Fruit fly (Drosophila melanogaster) S2 (cell line): ENCODE data around the gene CG3662.
A peak's percentile ranks its signal among the peaks of the same experiment; 100 is the strongest.

Experiments
- CG8478 ChIP-seq: fragments of >200 bp; optimal IDR thresholded peaks from 2 replicates; lab custom pipeline; 2018
- CTCF ChIP-seq, 2 experiments: fragments of >200 bp; optimal IDR thresholded peaks; 2 replicates each; lab custom pipeline; 2018

CG3662 gene

dm6 chr2L:821242-821985 is at the start of gene CG3662:
TSS of gene CG3662 (plus strand) at chr2L:821289.
- TF ChIP-seq CTCF (optimal IDR thresholded peaks at IDR 0.05; lab: Kevin White, UChicago) (peak; percentile 36 to 56), CG8478 (lab: Kevin White, UChicago) (no peak)

DNA sequence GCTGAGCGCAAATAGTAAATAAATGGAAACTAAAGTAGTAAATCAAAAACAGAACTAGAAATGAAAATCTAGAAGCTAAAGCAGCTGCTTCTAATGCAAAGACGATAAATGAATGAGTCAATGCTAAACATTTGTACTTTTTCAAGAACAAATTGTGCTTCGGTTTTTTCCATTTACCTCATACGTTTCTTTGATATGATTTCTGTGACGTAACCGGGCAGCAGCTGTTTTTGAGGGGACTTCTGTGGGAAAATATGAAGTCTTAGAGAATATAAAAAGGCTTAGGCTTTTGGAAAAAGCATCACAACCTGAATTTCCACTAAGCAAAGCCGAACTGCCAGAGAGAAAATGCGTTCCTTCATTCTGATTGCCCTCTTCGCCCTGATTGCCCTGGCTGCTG is 47.8 kb upstream of the CG3662 start, which contains the start of gene CG12506:
Gene CG12506, plus strand, starts transcription at position 301 of the 400 bp plus-strand sequence.
- no peak for TF ChIP-seq CG8478 (lab: Kevin White, UChicago)
- TF ChIP-seq CTCF (optimal IDR thresholded peaks at IDR 0.05; lab: Kevin White, UChicago) = no peak

- TF ChIP-seq CG8478 (lab: Kevin White, UChicago) = no peak
- TF ChIP-seq CTCF (optimal IDR thresholded peaks at IDR 0.05; lab: Kevin White, UChicago) = no peak
These were observed 44.9 kb upstream of the CG3662 start, which contains the start of gene CG13946 for dm6 chr2L:776236-776635. TSS of gene CG13946 (plus strand) at chr2L:776536.

dm6 chr2L:779123-779584 is 41.9 kb upstream of the CG3662 start, which contains the start of gene CG13947:
TSS of gene CG13947 (plus strand) at chr2L:779173.
- TF ChIP-seq CTCF (optimal IDR thresholded peaks at IDR 0.05; lab: Kevin White, UChicago) (no peak), CG8478 (lab: Kevin White, UChicago) (no peak)

- TF ChIP-seq CG8478 (lab: Kevin White, UChicago) (no peak), CTCF (optimal IDR thresholded peaks at IDR 0.05; lab: Kevin White, UChicago) (no peak)
These were observed 40.9 kb upstream of the CG3662 start, which contains the start of gene Gr21a for dm6 chr2L:780182-780581. TSS of gene Gr21a (plus strand) at chr2L:780482.

dm6 chr2L:780851-781250 is 40.2 kb upstream of the CG3662 start:
- TF ChIP-seq CG8478 (lab: Kevin White, UChicago) = no peak

- no peak for TF ChIP-seq CG8478 (lab: Kevin White, UChicago)
- TF ChIP-seq CTCF (optimal IDR thresholded peaks at IDR 0.05; lab: Kevin White, UChicago) = no peak
These were observed 37.1 kb upstream of the CG3662 start, which contains the start of gene CG3544 for dm6 chr2L:784036-784435. TSS of gene CG3544 (plus strand) at chr2L:784336.

DNA sequence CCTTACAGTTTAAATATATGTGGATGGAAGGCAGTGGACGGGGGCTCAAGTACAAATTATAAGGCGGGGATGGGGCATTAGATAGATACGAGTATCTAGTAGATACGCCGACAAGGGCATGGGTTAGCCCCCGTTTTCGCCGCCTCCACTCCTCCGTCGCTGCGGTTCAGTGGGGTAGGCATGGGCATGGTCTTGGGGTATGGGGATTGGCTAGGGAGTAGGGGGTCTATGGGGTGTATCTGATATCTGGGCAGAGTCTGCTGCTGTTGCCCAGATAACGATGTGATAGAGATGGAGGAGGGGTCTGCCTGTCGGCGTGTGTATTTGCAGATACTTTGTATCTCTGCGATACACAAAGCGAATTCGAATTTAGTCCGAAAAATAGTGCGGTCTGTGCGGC is 31.1 kb upstream of the CG3662 start:
- no peak for TF ChIP-seq CTCF (optimal IDR thresholded peaks at IDR 0.05; lab: Kevin White, UChicago)
- no peak for TF ChIP-seq CG8478 (lab: Kevin White, UChicago)

DNA sequence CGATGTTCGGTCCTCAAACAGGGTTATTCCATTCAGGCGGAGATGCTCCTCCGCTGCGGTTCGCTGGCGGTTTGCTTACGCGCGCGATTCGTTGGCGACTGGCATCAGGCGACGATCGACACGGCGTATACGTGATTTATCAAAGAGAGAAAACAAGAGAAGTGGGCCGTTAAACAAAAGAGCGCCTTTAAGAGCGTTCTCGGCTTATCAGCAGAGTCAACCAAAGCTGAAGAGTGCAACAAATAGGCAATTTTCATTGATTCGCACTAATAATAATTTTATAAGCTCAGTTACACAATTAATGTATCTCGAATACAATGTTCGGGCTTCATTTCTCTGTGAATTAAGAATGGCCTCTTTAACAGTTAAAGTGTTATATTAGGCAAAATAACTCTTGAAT is 30.4 kb upstream of the CG3662 start, which contains the start of gene Pkg21D:
Gene Pkg21D, minus strand, starts transcription at position 101 of the 400 bp plus-strand sequence.
- TF ChIP-seq CTCF (optimal IDR thresholded peaks at IDR 0.05; lab: Kevin White, UChicago) = no peak
- no peak for TF ChIP-seq CG8478 (lab: Kevin White, UChicago)

- no peak for TF ChIP-seq CG8478 (lab: Kevin White, UChicago)
- TF ChIP-seq CTCF (optimal IDR thresholded peaks at IDR 0.05; lab: Kevin White, UChicago) = no peak
These were observed 10.8 kb upstream of the CG3662 start, which contains the start of gene Nnf1b for dm6 chr2L:810277-810676. TSS of gene Nnf1b (plus strand) at chr2L:810577.

- no peak for TF ChIP-seq CTCF (optimal IDR thresholded peaks at IDR 0.05; lab: Kevin White, UChicago)
- TF ChIP-seq CG8478 (lab: Kevin White, UChicago) = no peak
These were observed 9.7 kb upstream of the CG3662 start, which contains the start of gene Dbp21E2 for dm6 chr2L:811405-811804. TSS of gene Dbp21E2 (plus strand) at chr2L:811584.

DNA sequence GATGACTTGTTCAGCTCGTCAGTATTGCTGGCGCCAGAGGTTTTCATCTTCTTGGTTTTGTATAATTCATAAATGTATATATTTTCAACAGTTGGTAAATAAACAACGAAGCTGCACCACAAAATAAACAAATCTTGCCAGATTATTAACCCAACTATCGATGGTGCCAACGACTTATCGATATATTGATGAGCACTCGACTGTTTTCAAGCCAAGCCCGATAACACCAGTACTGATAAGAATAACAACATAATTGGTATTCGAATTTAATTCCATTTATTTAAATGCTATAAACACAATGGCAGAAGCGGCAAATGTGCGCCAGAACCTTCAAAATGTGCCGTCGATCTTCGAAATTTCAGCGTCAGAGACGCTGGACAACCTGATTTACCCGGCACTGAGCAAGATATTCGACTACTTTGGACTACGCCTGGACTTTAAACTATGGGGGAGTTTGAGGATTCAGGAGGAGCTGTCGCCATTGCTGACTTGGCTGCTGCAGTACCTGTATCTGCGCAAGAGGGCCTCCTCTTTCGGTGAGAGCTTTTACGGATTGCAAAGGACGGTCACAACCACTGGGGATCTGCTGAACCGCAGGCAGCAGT is 5.2 kb upstream of the CG3662 start, which contains the start of the genes Saf6 and Pex12:
Gene Saf6, minus strand, starts transcription at position 166 of the 605 bp plus-strand sequence.
Gene Pex12, plus strand, starts transcription at position 209 of the 605 bp plus-strand sequence.
- TF ChIP-seq CG8478 (lab: Kevin White, UChicago) (no peak), CTCF (optimal IDR thresholded peaks at IDR 0.05; lab: Kevin White, UChicago) (no peak)

dm6 chr2L:817850-818249 is 3.2 kb upstream of the CG3662 start, which contains the start of gene CG15880:
TSS of gene CG15880 (minus strand) at chr2L:817950.
- TF ChIP-seq CG8478 (lab: Kevin White, UChicago) (no peak), CTCF (optimal IDR thresholded peaks at IDR 0.05; lab: Kevin White, UChicago) (no peak)

DNA sequence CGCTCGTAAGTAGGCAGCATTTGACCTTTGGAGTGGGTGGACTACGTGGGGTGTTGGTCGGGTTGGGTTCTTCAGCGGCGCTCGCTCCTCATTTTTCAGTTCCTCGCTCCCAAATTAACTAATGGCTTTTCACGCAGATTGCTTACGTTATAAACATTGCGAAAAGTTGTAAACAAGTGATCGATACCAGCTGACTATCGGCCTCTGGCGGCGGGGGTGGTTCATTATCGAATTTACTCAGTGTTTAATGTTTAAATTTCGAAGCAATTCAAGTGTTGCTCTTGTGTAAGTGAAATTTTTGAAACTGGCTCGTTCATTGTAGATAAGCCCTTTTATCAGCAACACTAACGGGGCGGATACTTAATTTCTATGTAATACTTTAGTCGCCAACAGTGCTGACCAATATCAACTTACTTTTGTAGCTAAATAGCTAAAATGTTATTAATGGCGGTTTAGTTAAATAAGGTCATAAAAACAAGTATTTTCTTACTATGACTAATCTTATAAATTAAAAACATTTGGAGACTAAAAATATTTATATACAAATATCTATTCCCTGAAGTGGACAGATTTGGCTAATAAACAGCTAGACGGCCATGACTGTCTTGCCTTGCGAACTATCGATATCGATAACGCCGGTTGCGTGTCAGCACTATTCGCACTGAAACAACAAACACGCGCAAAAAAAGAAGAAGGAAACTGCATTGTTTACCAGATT is 1.6 kb upstream of the CG3662 start, which contains the start of the genes PGAP2 and Clp:
Gene PGAP2, minus strand, starts transcription at position 194 of the 718 bp plus-strand sequence.
Gene Clp, plus strand, starts transcription at position 650 of the 718 bp plus-strand sequence.
- peak in 1 of 2 experiments; percentile 35 for TF ChIP-seq CTCF (optimal IDR thresholded peaks at IDR 0.05; lab: Kevin White, UChicago)
- TF ChIP-seq CG8478 (lab: Kevin White, UChicago) = no peak
